Fruit fly (Drosophila melanogaster): ENCODE data around the gene IntS11.
A peak's percentile ranks its signal among the peaks of the same experiment; 100 is the strongest.

Gene IntS11

DNA sequence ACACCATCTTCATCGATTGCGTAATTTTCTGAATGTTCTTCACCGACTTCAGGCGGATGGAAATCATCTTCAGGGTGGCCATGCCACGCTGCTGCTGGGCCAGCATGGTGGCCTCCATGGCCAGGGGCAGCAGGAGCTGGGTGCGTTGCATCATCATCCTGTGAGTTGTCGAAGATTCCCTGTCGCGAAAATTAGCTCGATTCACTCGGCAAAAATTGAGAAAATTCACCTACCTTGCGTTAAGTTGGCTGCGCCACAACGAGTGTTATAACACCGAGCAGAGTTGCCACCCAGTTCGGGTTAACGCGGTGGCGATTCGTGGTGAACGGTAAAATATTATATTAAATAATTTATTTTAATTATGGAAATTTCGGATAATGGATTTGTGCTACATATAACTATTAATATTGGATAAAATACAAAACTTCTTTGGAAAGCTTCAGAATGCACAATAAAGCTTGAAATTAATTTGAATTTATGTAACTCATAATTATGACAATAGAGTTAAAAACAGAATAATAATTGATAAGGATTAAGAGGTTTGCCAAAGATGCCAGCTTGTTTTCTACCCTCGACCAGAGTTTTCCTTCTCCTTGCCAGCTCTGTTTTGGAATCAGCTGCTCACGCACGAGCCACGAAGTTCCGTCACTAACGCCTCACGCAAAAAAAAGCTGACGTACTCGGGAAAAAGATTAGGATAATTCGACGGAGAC lies 3.6 kb downstream of the IntS11 start, which contains the start of the genes ATPsyngamma and yata (continued):
- TF ChIP-seq C15 (GFP tag; IDR thresholded peaks at IDR 0.05) = no peak
- TF ChIP-seq CG10274 (GFP tag; optimal IDR thresholded peaks at IDR 0.05) = no peak
- TF ChIP-seq CG16863 (GFP tag; optimal IDR thresholded peaks at IDR 0.05) = no peak
- TF ChIP-seq NC2β (GFP tag; optimal IDR thresholded peaks at IDR 0.05) = no peak
- TF ChIP-seq CG18011 (GFP tag; optimal IDR thresholded peaks at IDR 0.05) = peak; percentile 84
- TF ChIP-seq zen2 (GFP tag; IDR thresholded peaks at IDR 0.05; ENCODE audit: partially characterized antibody) = peak; percentile 60; the same call in 2 of the 3 replicates
- TF ChIP-seq zfh2 (GFP tag; optimal IDR thresholded peaks at IDR 0.05) = peak; percentile 10
- no peak for TF ChIP-seq ssp (GFP tag; IDR thresholded peaks at IDR 0.05)
- TF ChIP-seq CG12744 (GFP tag; optimal IDR thresholded peaks at IDR 0.05) = no peak
- no peak for TF ChIP-seq CG17802 (tag; optimal IDR thresholded peaks at IDR 0.05)
- TF ChIP-seq CG7357 (GFP tag; IDR thresholded peaks at IDR 0.05) = no peak
- TF ChIP-seq CG6254 (GFP tag; optimal IDR thresholded peaks at IDR 0.05) = no peak
- no peak for TF ChIP-seq chif (GFP tag; optimal IDR thresholded peaks at IDR 0.05)
- no peak for TF ChIP-seq sr (GFP tag; IDR thresholded peaks at IDR 0.05)
- TF ChIP-seq gcm (GFP tag; optimal IDR thresholded peaks at IDR 0.05) = no peak
- peak; percentile 67 for TF ChIP-seq sna (GFP tag; IDR thresholded peaks at IDR 0.05; ENCODE audit: partially characterized antibody)
- no peak for TF ChIP-seq dimm (GFP tag; IDR thresholded peaks at IDR 0.05)
- peak; percentile 1 for TF ChIP-seq CG1602 (GFP tag; optimal IDR thresholded peaks at IDR 0.05)
- TF ChIP-seq pho (GFP tag; optimal IDR thresholded peaks at IDR 0.05) = no peak
- 0 out of 3 replicates have a peak, but pooled peaks have one; percentile 59 for TF ChIP-seq Doc3 (GFP tag; IDR thresholded peaks at IDR 0.05; ENCODE audit: partially characterized antibody)
- TF ChIP-seq CG12391 (tag; optimal IDR thresholded peaks at IDR 0.05) = peak; percentile 67
- no peak for TF ChIP-seq fru (optimal IDR thresholded peaks at IDR 0.05)
- TF ChIP-seq CG11504 (tag; optimal IDR thresholded peaks at IDR 0.05) = no peak
- TF ChIP-seq HLH4C (GFP tag; IDR thresholded peaks at IDR 0.05; ENCODE audit: partially characterized antibody) = peak; percentile 53; the same call in 1 of the 3 replicates
- no peak for TF ChIP-seq bab2 (GFP tag; optimal IDR thresholded peaks at IDR 0.05)
- no peak for TF ChIP-seq CG14050 (GFP tag; IDR thresholded peaks at IDR 0.05)
- TF ChIP-seq H15 (GFP tag; IDR thresholded peaks at IDR 0.05) = no peak
- TF ChIP-seq CG12769 (tag; optimal IDR thresholded peaks at IDR 0.05) = no peak
- no peak for TF ChIP-seq CG9437 (GFP tag; optimal IDR thresholded peaks at IDR 0.05)
- peak; percentile 14 for TF ChIP-seq CG13775 (GFP tag; optimal IDR thresholded peaks at IDR 0.05)
- no peak for TF ChIP-seq al (GFP tag; IDR thresholded peaks at IDR 0.05)
- no peak for TF ChIP-seq CG11093 (GFP tag; IDR thresholded peaks at IDR 0.05)
- no peak for TF ChIP-seq CG7372 (GFP tag; IDR thresholded peaks at IDR 0.05)
- peak; percentile 17 for TF ChIP-seq stwl (tag; optimal IDR thresholded peaks at IDR 0.05)
- no peak for TF ChIP-seq sens-2 (GFP tag; IDR thresholded peaks at IDR 0.05)
- TF ChIP-seq hb (GFP tag; IDR thresholded peaks at IDR 0.05; ENCODE audit: partially characterized antibody) = peak; percentile 49; the same call in 1 of the 3 replicates
- no peak for TF ChIP-seq Chrac-16 (GFP tag; optimal IDR thresholded peaks at IDR 0.05)
- no peak for TF ChIP-seq Neu2 (GFP tag; optimal IDR thresholded peaks at IDR 0.05; ENCODE audit: borderline replicate concordance)
- TF ChIP-seq CG3726 (GFP tag; IDR thresholded peaks at IDR 0.05) = no peak
- no peak for TF ChIP-seq CG4730 (GFP tag; IDR thresholded peaks at IDR 0.05)
- TF ChIP-seq CG7271 (tag; optimal IDR thresholded peaks at IDR 0.05) = peak; percentile 18
- no peak for TF ChIP-seq CG32772 (GFP tag; IDR thresholded peaks at IDR 0.05)
- TF ChIP-seq grau (tag; optimal IDR thresholded peaks at IDR 0.05) = peak; percentile 49
- TF ChIP-seq dmrt11E (tag; optimal IDR thresholded peaks at IDR 0.05) = peak; percentile 13
- TF ChIP-seq CG10366 (GFP tag; IDR thresholded peaks at IDR 0.05) = peak; percentile 35; the same call in 1 of the 2 replicates
- no peak for TF ChIP-seq pb (GFP tag; optimal IDR thresholded peaks at IDR 0.05)
- peak in 1 of 2 experiments; percentile 30 for TF ChIP-seq insv (GFP tag; optimal IDR thresholded peaks at IDR 0.05)
- TF ChIP-seq CG4404 (GFP tag; IDR thresholded peaks at IDR 0.05) = no peak
- no peak for TF ChIP-seq Sox100B (GFP tag; optimal IDR thresholded peaks at IDR 0.05)
- peak; percentile 42 for TF ChIP-seq CG30020 (tag; optimal IDR thresholded peaks at IDR 0.05)

Measured in whole organism, embryonic.